Worm (Caenorhabditis elegans): ENCODE results near the gene slc-25A21.

The slc-25A21 gene

ce11 chrX:16151302-16151701, 38.4 kb upstream of the slc-25A21 start:
- TF ChIP-seq fkh-10 (GFP tag; optimal IDR thresholded peaks at IDR 0.05) (no peak), nhr-90 (tag; optimal IDR thresholded peaks at IDR 0.05; ENCODE audit: poor library complexity) (no peak), ces-1 (GFP tag; optimal IDR thresholded peaks at IDR 0.05) (no peak)

- TF ChIP-seq nhr-77 (tag; optimal IDR thresholded peaks at IDR 0.05) = no peak
- TF ChIP-seq nhr-76 (tag; optimal IDR thresholded peaks at IDR 0.05) = no peak
- TF ChIP-seq lin-14 (GFP tag; optimal IDR thresholded peaks at IDR 0.05) = peak; percentile 6
Measured at ce11 chrX:16153744-16154143, 35.9 kb upstream of the slc-25A21 start.

- TF ChIP-seq lin-14 (GFP tag; optimal IDR thresholded peaks at IDR 0.05) = peak; percentile 49
- TF ChIP-seq nhr-19 (GFP tag; conservative IDR thresholded peaks at IDR 0.05) = no peak
- TF ChIP-seq lin-13 (GFP tag; optimal IDR thresholded peaks at IDR 0.05) = no peak
- peak; percentile 33 for TF ChIP-seq dsc-1 (tag; optimal IDR thresholded peaks at IDR 0.05)
- no peak for TF ChIP-seq unc-86 (tag; optimal IDR thresholded peaks at IDR 0.05)
- TF ChIP-seq snu-23 (GFP tag; optimal IDR thresholded peaks at IDR 0.05) = peak; percentile 1
- no peak for TF ChIP-seq nhr-11 (tag; optimal IDR thresholded peaks at IDR 0.05)
- no peak for TF ChIP-seq swsn-7 (tag; optimal IDR thresholded peaks at IDR 0.05)
- no peak for TF ChIP-seq egl-27 (tag; optimal IDR thresholded peaks at IDR 0.05)
- no peak for TF ChIP-seq nhr-20 (tag; optimal IDR thresholded peaks at IDR 0.05)
- no peak for TF ChIP-seq dpl-1 (GFP tag; optimal IDR thresholded peaks at IDR 0.05)
- no peak for TF ChIP-seq F16B12.6 (tag; optimal IDR thresholded peaks at IDR 0.05)
- no peak for TF ChIP-seq grh-1 (GFP tag; IDR thresholded peaks at IDR 0.05)
- TF ChIP-seq mab-9 (GFP tag; IDR thresholded peaks at IDR 0.05) = no peak
- TF ChIP-seq rnt-1 (tag; optimal IDR thresholded peaks at IDR 0.05) = peak; percentile 26
- TF ChIP-seq efl-1 (optimal IDR thresholded peaks at IDR 0.05) = no peak
- TF ChIP-seq efl-1 (GFP tag; optimal IDR thresholded peaks at IDR 0.05 in 1 of 2) = peak in 1 of 2 experiments; percentile 77
Measured at ce11 chrX:16155216-16155991, 34.3 kb upstream of the slc-25A21 start.

- TF ChIP-seq swsn-7 (tag; optimal IDR thresholded peaks at IDR 0.05) = peak; percentile 10
- no peak for TF ChIP-seq lir-3 (tag; optimal IDR thresholded peaks at IDR 0.05; ENCODE audit: poor library complexity)
- TF ChIP-seq nhr-47 (tag; optimal IDR thresholded peaks at IDR 0.05) = peak; percentile 16
- TF ChIP-seq ceh-8 (GFP tag; optimal IDR thresholded peaks at IDR 0.05) = no peak
- no peak for TF ChIP-seq Y116A8C.19 (tag; optimal IDR thresholded peaks at IDR 0.05; ENCODE audit: borderline replicate concordance)
- peak; percentile 39 for TF ChIP-seq nhr-90 (tag; optimal IDR thresholded peaks at IDR 0.05; ENCODE audit: poor library complexity)
- TF ChIP-seq mdl-1 (tag; optimal IDR thresholded peaks at IDR 0.05) = peak in 1 of 2 experiments; percentile 46
- no peak for TF ChIP-seq ztf-11 (tag; optimal IDR thresholded peaks at IDR 0.05)
- TF ChIP-seq skn-1 (tag; optimal IDR thresholded peaks at IDR 0.05) = no peak
- TF ChIP-seq unc-98 (GFP tag; IDR thresholded peaks at IDR 0.05) = no peak
- peak; percentile 44 for TF ChIP-seq pag-3 (tag; optimal IDR thresholded peaks at IDR 0.05; ENCODE audit: borderline replicate concordance, insufficient read depth)
- TF ChIP-seq zip-4 (GFP tag; optimal IDR thresholded peaks at IDR 0.05) = no peak
- TF ChIP-seq rnt-1 (tag; optimal IDR thresholded peaks at IDR 0.05) = peak; percentile 27
- TF ChIP-seq elt-2 (tag; optimal IDR thresholded peaks at IDR 0.05) = no peak
- no peak for TF ChIP-seq nhr-12 (tag; optimal IDR thresholded peaks at IDR 0.05)
- peak; percentile 52 for TF ChIP-seq blmp-1 (tag; optimal IDR thresholded peaks at IDR 0.05)
- TF ChIP-seq ceh-63 (GFP tag; optimal IDR thresholded peaks at IDR 0.05) = no peak
- TF ChIP-seq elt-3 (tag; optimal IDR thresholded peaks at IDR 0.05) = peak in 3 of 6 experiments; percentile 52 to 61 (median 60)
- peak; percentile 73 for TF ChIP-seq nhr-20 (tag; optimal IDR thresholded peaks at IDR 0.05)
- no peak for TF ChIP-seq unc-62 (GFP tag; optimal IDR thresholded peaks at IDR 0.05)
- TF ChIP-seq nhr-85 (tag) = peak; percentile 84
- TF ChIP-seq nhr-71 (tag; optimal IDR thresholded peaks at IDR 0.05) = peak; percentile 35
- TF ChIP-seq zag-1 (tag; optimal IDR thresholded peaks at IDR 0.05) = no peak
- peak; percentile 24 for TF ChIP-seq mep-1 (tag; optimal IDR thresholded peaks at IDR 0.05)
- peak in 1 of 2 experiments; percentile 39 for TF ChIP-seq lin-35 (GFP tag; optimal IDR thresholded peaks at IDR 0.05)
- TF ChIP-seq snu-23 (GFP tag; optimal IDR thresholded peaks at IDR 0.05) = peak; percentile 71
- TF ChIP-seq lin-14 (GFP tag; optimal IDR thresholded peaks at IDR 0.05) = peak; percentile 80
- TF ChIP-seq nhr-19 (GFP tag; conservative IDR thresholded peaks at IDR 0.05) = 0 out of 2 replicates have a peak, but pooled peaks have one; percentile 2
- TF ChIP-seq C34B4.2 (tag; optimal IDR thresholded peaks at IDR 0.05) = no peak
Measured at ce11 chrX:16156891-16157290, 32.8 kb upstream of the slc-25A21 start.
